Worm (Caenorhabditis elegans): ENCODE results near the gene C44H9.6.

DNA sequence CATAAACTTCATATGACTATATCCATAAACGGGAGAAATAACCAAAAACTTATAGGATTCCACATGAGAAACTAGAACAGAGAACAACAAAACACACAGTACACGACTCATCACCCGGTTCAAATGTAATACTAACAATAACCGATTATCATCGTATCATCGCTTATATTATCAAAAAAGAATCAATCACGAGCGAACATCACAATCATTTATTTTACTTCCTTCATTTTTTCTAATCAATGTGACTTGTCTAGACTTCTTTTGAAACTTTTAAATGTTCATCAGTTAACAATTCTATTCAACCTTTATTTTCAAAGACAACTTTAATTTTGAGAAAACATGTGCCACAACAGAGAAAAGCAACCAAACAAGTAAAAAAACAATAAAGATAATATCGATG lies 50.0 kb downstream of the C44H9.6 start, which contains the start of gene ugt-4:
- TF ChIP-seq R02D3.7 (tag; optimal IDR thresholded peaks at IDR 0.05) (no peak), egl-27 (tag; optimal IDR thresholded peaks at IDR 0.05) (no peak), peb-1 (tag; optimal IDR thresholded peaks at IDR 0.05) (no peak), nhr-6 (tag; optimal IDR thresholded peaks at IDR 0.05) (no peak), nhr-12 (tag; optimal IDR thresholded peaks at IDR 0.05) (no peak), sma-3 (GFP tag; optimal IDR thresholded peaks at IDR 0.05) (no peak), mdl-1 (tag; optimal IDR thresholded peaks at IDR 0.05) (no peak), zag-1 (tag; optimal IDR thresholded peaks at IDR 0.05) (no peak), unc-62 (GFP tag; optimal IDR thresholded peaks at IDR 0.05) (no peak)
